Worm (Caenorhabditis elegans) whole organism, L2 larva: ENCODE data around the gene F31A3.5.

ENCODE experiments used
- F13H6.1 ChIP-seq: sonication (generic microtip); optimal IDR thresholded peaks from 2 replicates; lab custom pipeline; 2016; ENCODE audit warnings: missing genetic modification characterization, missing compliant biosample characterization
- alr-1 ChIP-seq: fragments of 150-350 bp; optimal IDR thresholded peaks from 2 replicates; lab custom pipeline; 2014; ENCODE audit warnings: missing biosample characterization, missing genetic modification characterization
- lin-13 ChIP-seq: fragments of 150-350 bp; optimal IDR thresholded peaks from 2 replicates; lab custom pipeline; 2014; ENCODE audit warnings: missing biosample characterization, missing genetic modification reagents, missing genetic modification characterization
- mdl-1 ChIP-seq, 2 experiments: fragments of 150-350 bp in 1 of 2; sonication (generic microtip) in 1 of 2; optimal IDR thresholded peaks; 2 replicates each; lab custom pipeline; 2017; ENCODE audit warnings: missing biosample characterization in 2 of 2, missing genetic modification characterization in 2 of 2
- nhr-10 ChIP-seq: sonication (generic microtip); optimal IDR thresholded peaks from 2 replicates; lab custom pipeline; 2017; ENCODE audit warnings: missing biosample characterization, missing genetic modification characterization
- nhr-129 ChIP-seq: fragments of 150-350 bp; optimal IDR thresholded peaks from 2 replicates; lab custom pipeline; 2014; ENCODE audit warnings: missing biosample characterization, missing genetic modification characterization
- nhr-21 ChIP-seq: fragments of 150-350 bp; optimal IDR thresholded peaks from 2 replicates; lab custom pipeline; 2014; ENCODE audit warnings: missing biosample characterization, missing genetic modification characterization
- nhr-77 ChIP-seq: fragments of 150-350 bp; optimal IDR thresholded peaks from 2 replicates; lab custom pipeline; 2014; ENCODE audit warnings: missing biosample characterization, missing genetic modification characterization
- skn-1 ChIP-seq: sonication (generic microtip); optimal IDR thresholded peaks from 2 replicates; lab custom pipeline; 2017; ENCODE audit warnings: missing biosample characterization, missing genetic modification characterization
- unc-62 ChIP-seq: fragments of 150-350 bp; optimal IDR thresholded peaks from 2 replicates; lab custom pipeline; 2014; ENCODE audit warnings: missing biosample characterization, missing genetic modification reagents, missing genetic modification characterization

- TF ChIP-seq nhr-10 (tag; lab: Kevin White, UChicago) (no peak), nhr-129 (tag; lab: Kevin White, UChicago) (no peak), lin-13 (GFP tag; lab: Kevin White, UChicago) (no peak), nhr-77 (no peak), skn-1 (tag; lab: Kevin White, UChicago) (no peak), nhr-21 (no peak), mdl-1 (tag; optimal IDR thresholded peaks at IDR 0.05; lab: Kevin White, UChicago) (peak in 1 of 2 experiments; percentile 29), alr-1 (tag; lab: Kevin White, UChicago) (no peak), unc-62 (GFP tag; lab: Kevin White, UChicago) (no peak), F13H6.1 (tag; lab: Kevin White, UChicago) (no peak)
These were observed 42.0 kb downstream of the F31A3.5 start for ce11 chrX:17521425-17521824.
